Fruit fly (Drosophila melanogaster) whole organism, wandering third instar larva: ENCODE measurements around the gene smash.

Experiments used
- Abd-B ChIP-seq: fragments of >200 bp; optimal IDR thresholded peaks from 2 replicates; lab custom pipeline; 2017; ENCODE audit warnings: missing biosample characterization, missing genetic modification characterization
- CG32264 ChIP-seq: fragments of 200-800 bp; sonication (Bioruptor generic); optimal IDR thresholded peaks from 2 replicates; lab custom pipeline; 2016; ENCODE audit warnings: missing biosample characterization, missing genetic modification characterization
- CG9705 ChIP-seq: fragments of 200-800 bp; sonication (Bioruptor generic); optimal IDR thresholded peaks from 2 replicates; lab custom pipeline; 2018; ENCODE audit warnings: missing biosample characterization, mild to moderate bottlenecking, missing genetic modification characterization
- CrebA ChIP-seq: fragments of 200-800 bp; sonication (Bioruptor generic); optimal IDR thresholded peaks from 2 replicates; lab custom pipeline; 2016; ENCODE audit warnings: missing biosample characterization, mild to moderate bottlenecking, missing genetic modification characterization, borderline replicate concordance
- Dfd ChIP-seq: fragments of >200 bp; optimal IDR thresholded peaks from 2 replicates; lab custom pipeline; 2017; ENCODE audit warnings: missing biosample characterization, missing genetic modification characterization
- Dif ChIP-seq: fragments of 200-275, 200-300 bp; sonication (Bioruptor generic); optimal IDR thresholded peaks from 2 replicates; lab custom pipeline; 2018; ENCODE audit warnings: missing biosample characterization, missing genetic modification characterization; ENCODE audit not compliant: partially characterized antibody
- GATAd ChIP-seq: sonication (Bioruptor generic); optimal IDR thresholded peaks from 2 replicates; lab custom pipeline; 2016; ENCODE audit warnings: missing biosample characterization, missing genetic modification characterization
- HLH106 ChIP-seq: fragments of 200-800 bp; optimal IDR thresholded peaks from 3 replicates; lab custom pipeline; 2019; ENCODE audit warnings: missing biosample characterization, mild to moderate bottlenecking, missing genetic modification characterization, moderate library complexity
- Hnf4 ChIP-seq: fragments of 200-800 bp; sonication (Bioruptor generic); optimal IDR thresholded peaks from 2 replicates; lab custom pipeline; 2016; ENCODE audit warnings: missing biosample characterization, mild to moderate bottlenecking, missing genetic modification characterization
- Hr78 ChIP-seq: fragments of >200 bp; optimal IDR thresholded peaks from 2 replicates; lab custom pipeline; 2017; ENCODE audit warnings: missing biosample characterization, missing genetic modification characterization
- Hr83 ChIP-seq: fragments of 200-300 bp; sonication (Bioruptor generic); optimal IDR thresholded peaks from 2 replicates; lab custom pipeline; 2016; ENCODE audit warnings: missing biosample characterization, mild to moderate bottlenecking, missing genetic modification characterization, moderate library complexity; ENCODE audit not compliant: poor library complexity, severe bottlenecking
- Jra ChIP-seq: sonication (Bioruptor generic); optimal IDR thresholded peaks from 2 replicates; lab custom pipeline; 2016; ENCODE audit warnings: missing biosample characterization, missing genetic modification characterization
- Mio ChIP-seq: sonication (Bioruptor generic); optimal IDR thresholded peaks from 2 replicates; lab custom pipeline; 2016; ENCODE audit warnings: missing biosample characterization, missing genetic modification characterization
- Myc ChIP-seq: fragments of >200 bp; optimal IDR thresholded peaks from 2 replicates; lab custom pipeline; 2017
- N ChIP-seq: fragments of >200 bp; optimal IDR thresholded peaks from 2 replicates; lab custom pipeline; 2018; ENCODE audit warnings: missing biosample characterization, missing external identifiers, missing genetic modification characterization
- OdsH ChIP-seq: fragments of 200-800 bp; sonication (Bioruptor generic); optimal IDR thresholded peaks from 2 replicates; lab custom pipeline; 2016; ENCODE audit warnings: missing biosample characterization, mild to moderate bottlenecking, missing genetic modification characterization
- Rel ChIP-seq, 2 experiments: fragments of 200-800 bp; sonication (Bioruptor generic) in 1 of 2; optimal IDR thresholded peaks; 2 replicates in 1 of 2; 3 replicates in 1 of 2; lab custom pipeline; 2016 to 2019; ENCODE audit warnings: mild to moderate bottlenecking in 2 of 2, missing biosample characterization in 2 of 2, missing genetic modification characterization in 2 of 2, moderate library complexity in 1 of 2
- Sp1 ChIP-seq: fragments of 200-800 bp; sonication (Bioruptor generic); optimal IDR thresholded peaks from 3 replicates; lab custom pipeline; 2019; ENCODE audit warnings: missing biosample characterization, mild to moderate bottlenecking, missing genetic modification characterization, moderate library complexity
- Vsx2 ChIP-seq: fragments of 200-300, 225-300 bp; sonication (Bioruptor generic); optimal IDR thresholded peaks from 2 replicates; lab custom pipeline; 2018; ENCODE audit warnings: missing biosample characterization, missing genetic modification characterization; ENCODE audit not compliant: partially characterized antibody
- br ChIP-seq: fragments of 200-800 bp; sonication (Bioruptor generic); optimal IDR thresholded peaks from 2 replicates; lab custom pipeline; 2016; ENCODE audit warnings: missing biosample characterization, missing genetic modification characterization
- brk ChIP-seq: fragments of 200-800 bp; sonication (Bioruptor generic); optimal IDR thresholded peaks from 2 replicates; lab custom pipeline; 2016; ENCODE audit warnings: missing biosample characterization, mild to moderate bottlenecking, missing genetic modification characterization
- dl ChIP-seq, 2 experiments: fragments of 175-275, 200-275 bp in 1 of 2; fragments of 200-275 bp in 1 of 2; sonication (Bioruptor generic); optimal IDR thresholded peaks; lab custom pipeline; 2018; ENCODE audit warnings: mild to moderate bottlenecking in 2 of 2, missing biosample characterization in 2 of 2, missing genetic modification characterization in 2 of 2, moderate library complexity in 2 of 2; ENCODE audit not compliant: partially characterized antibody in 2 of 2, insufficient read depth in 1 of 2
- dmrt93B ChIP-seq: fragments of 200-800 bp; sonication (Bioruptor generic); optimal IDR thresholded peaks from 2 replicates; lab custom pipeline; 2018; ENCODE audit warnings: missing biosample characterization, mild to moderate bottlenecking, missing genetic modification characterization
- dsf ChIP-seq: sonication (Bioruptor generic); optimal IDR thresholded peaks from 2 replicates; lab custom pipeline; 2016; ENCODE audit warnings: missing biosample characterization, missing genetic modification characterization, borderline replicate concordance
- ey ChIP-seq: fragments of 200-800 bp; sonication (Bioruptor generic); optimal IDR thresholded peaks from 2 replicates; lab custom pipeline; 2016; ENCODE audit warnings: missing biosample characterization, missing genetic modification characterization
- foxo ChIP-seq, 2 experiments: fragments of 200-800 bp; sonication (Bioruptor generic); optimal IDR thresholded peaks; 2 replicates in 1 of 2; 3 replicates in 1 of 2; lab custom pipeline; 2016 to 2017; ENCODE audit warnings: missing biosample characterization in 2 of 2, missing genetic modification characterization in 2 of 2
- fru ChIP-seq: fragments of 200-800 bp; sonication (Bioruptor generic); optimal IDR thresholded peaks from 3 replicates; lab custom pipeline; 2016; ENCODE audit warnings: missing biosample characterization, mild to moderate bottlenecking, missing genetic modification characterization
- h ChIP-seq: fragments of 200-800 bp; sonication (Bioruptor generic); optimal IDR thresholded peaks from 3 replicates; lab custom pipeline; 2016; ENCODE audit warnings: missing biosample characterization, mild to moderate bottlenecking, missing genetic modification characterization
- jim ChIP-seq: fragments of 175-275, 200-325 bp; sonication (Bioruptor generic); optimal IDR thresholded peaks from 2 replicates; lab custom pipeline; 2016; ENCODE audit warnings: missing biosample characterization, mild to moderate bottlenecking, missing genetic modification characterization
- lola ChIP-seq: fragments of >200 bp; optimal IDR thresholded peaks from 2 replicates; lab custom pipeline; 2017; ENCODE audit warnings: missing biosample characterization, missing genetic modification characterization
- pan ChIP-seq: fragments of >200 bp; optimal IDR thresholded peaks from 2 replicates; lab custom pipeline; 2017
- psq ChIP-seq: fragments of 200-800 bp; sonication (Bioruptor generic); optimal IDR thresholded peaks from 3 replicates; lab custom pipeline; 2017; ENCODE audit warnings: missing biosample characterization, mild to moderate bottlenecking, missing genetic modification characterization, moderate library complexity
- rgr ChIP-seq: fragments of 200-800 bp; sonication (Bioruptor generic); optimal IDR thresholded peaks from 3 replicates; lab custom pipeline; 2016; ENCODE audit warnings: missing biosample characterization, mild to moderate bottlenecking, missing genetic modification characterization
- sage ChIP-seq: fragments of 200-800 bp; sonication (Bioruptor generic); optimal IDR thresholded peaks from 2 replicates; lab custom pipeline; 2016; ENCODE audit warnings: missing biosample characterization, mild to moderate bottlenecking, missing genetic modification characterization
- sv ChIP-seq: fragments of 200-800 bp; sonication (Bioruptor generic); optimal IDR thresholded peaks from 3 replicates; lab custom pipeline; 2016; ENCODE audit warnings: missing biosample characterization, missing genetic modification characterization
- tai ChIP-seq: sonication (Bioruptor generic); optimal IDR thresholded peaks from 2 replicates; lab custom pipeline; 2016; ENCODE audit warnings: missing biosample characterization, missing genetic modification characterization
- usp ChIP-seq: fragments of >200 bp; optimal IDR thresholded peaks from 2 replicates; lab custom pipeline; 2017; ENCODE audit warnings: missing biosample characterization, missing genetic modification characterization
- woc ChIP-seq: sonication (Bioruptor generic); optimal IDR thresholded peaks from 2 replicates; lab custom pipeline; 2016; ENCODE audit warnings: missing biosample characterization, mild to moderate bottlenecking, missing genetic modification characterization

The smash gene

dm6 chr3R:4658991-4659933 is at the start of gene smash:
Gene smash (plus strand): TSS chr3R:4659579.
- TF ChIP-seq ey (GFP tag; lab: Kevin White, UChicago): peak; percentile 38
- TF ChIP-seq usp (GFP tag; lab: Kevin White, UChicago): no peak
- TF ChIP-seq foxo (GFP tag; optimal IDR thresholded peaks at IDR 0.05; lab: Kevin White, UChicago): peak in 1 of 2 experiments; percentile 54
- no peak for TF ChIP-seq Dfd (GFP tag; lab: Kevin White, UChicago)
- TF ChIP-seq HLH106 (tag; lab: Kevin White, UChicago): peak; percentile 8
- peak; percentile 75 for TF ChIP-seq Vsx2 (GFP tag; lab: Kevin White, UChicago)
- TF ChIP-seq CG32264 (GFP tag; lab: Kevin White, UChicago): no peak
- TF ChIP-seq CG9705: no peak
- no peak for TF ChIP-seq pan (lab: Kevin White, UChicago)
- peak; percentile 37 for TF ChIP-seq Hnf4
- peak; percentile 52 for TF ChIP-seq OdsH (GFP tag; lab: Kevin White, UChicago)
- no peak for TF ChIP-seq Abd-B
- peak; percentile 31 for TF ChIP-seq brk (GFP tag; lab: Kevin White, UChicago)
- TF ChIP-seq Mio (GFP tag; lab: Kevin White, UChicago): peak; percentile 26
- TF ChIP-seq rgr (GFP tag; lab: Kevin White, UChicago): peak; percentile 71
- peak; percentile 41 for TF ChIP-seq Myc
- TF ChIP-seq Sp1 (GFP tag; lab: Kevin White, UChicago): peak; percentile 53
- peak; percentile 56 for TF ChIP-seq Jra (GFP tag; lab: Kevin White, UChicago)
- peak; percentile 47 for TF ChIP-seq psq
- no peak for TF ChIP-seq tai (GFP tag; lab: Kevin White, UChicago)
- no peak for TF ChIP-seq Rel (GFP tag; optimal IDR thresholded peaks at IDR 0.05; lab: Kevin White, UChicago)
- peak; percentile 89 for TF ChIP-seq Rel (tag; optimal IDR thresholded peaks at IDR 0.05; lab: Kevin White, UChicago)
- TF ChIP-seq Hr78: no peak
- peak in 1 of 2 experiments; percentile 34 for TF ChIP-seq dl (GFP tag; optimal IDR thresholded peaks at IDR 0.05; lab: Kevin White, UChicago; ENCODE audit: insufficient read depth in 1 of 2, partially characterized antibody in 2 of 2)
- TF ChIP-seq N (GFP tag; lab: Kevin White, UChicago): peak; percentile 31
- peak; percentile 51 for TF ChIP-seq br (GFP tag; lab: Kevin White, UChicago)
- peak; percentile 56 for TF ChIP-seq h (GFP tag; lab: Kevin White, UChicago)
- peak; percentile 80 for TF ChIP-seq jim (GFP tag; lab: Kevin White, UChicago)
- TF ChIP-seq Hr83 (GFP tag; lab: Kevin White, UChicago): peak; percentile 78
- peak; percentile 4 for TF ChIP-seq sage
- no peak for TF ChIP-seq dmrt93B
- peak; percentile 76 for TF ChIP-seq Dif (GFP tag; lab: Kevin White, UChicago)
- TF ChIP-seq GATAd: no peak
- TF ChIP-seq CrebA (GFP tag; lab: Kevin White, UChicago): no peak
- peak; percentile 28 for TF ChIP-seq sv (GFP tag; lab: Kevin White, UChicago)
- no peak for TF ChIP-seq dsf
- TF ChIP-seq fru (GFP tag; lab: Kevin White, UChicago): no peak
- no peak for TF ChIP-seq lola (GFP tag; lab: Kevin White, UChicago)
- TF ChIP-seq woc (GFP tag; lab: Kevin White, UChicago): no peak

DNA sequence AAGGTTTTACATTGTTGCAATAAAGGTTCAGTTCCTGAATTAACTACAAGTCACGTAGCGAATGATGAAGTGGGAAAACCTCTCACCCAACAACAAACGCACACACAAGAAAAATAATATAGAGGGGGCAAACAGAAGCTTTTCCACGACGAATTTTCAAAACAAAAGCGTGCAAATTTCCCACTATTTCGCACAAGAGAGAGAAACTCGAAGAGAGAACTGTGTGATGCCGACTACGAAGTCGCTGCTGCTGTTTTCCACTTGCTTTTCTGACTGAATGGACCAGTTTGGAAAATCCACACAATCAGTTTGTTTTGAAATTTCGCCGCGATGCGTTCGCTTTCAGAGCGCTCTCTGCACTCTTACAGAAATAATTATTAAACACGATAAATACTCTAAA is 46.8 kb upstream of the smash start, which contains the start of gene 5-HT2A:
Gene 5-HT2A (plus strand): TSS at position 301 of the 400 bp plus-strand sequence.
- TF ChIP-seq Hr83 (GFP tag; lab: Kevin White, UChicago): no peak
- no peak for TF ChIP-seq CG32264 (GFP tag; lab: Kevin White, UChicago)
- no peak for TF ChIP-seq Hnf4
- TF ChIP-seq Sp1 (GFP tag; lab: Kevin White, UChicago): no peak
- TF ChIP-seq tai (GFP tag; lab: Kevin White, UChicago): no peak
- TF ChIP-seq dl (GFP tag; optimal IDR thresholded peaks at IDR 0.05; lab: Kevin White, UChicago; ENCODE audit: insufficient read depth in 1 of 2, partially characterized antibody in 2 of 2): no peak
- no peak for TF ChIP-seq OdsH (GFP tag; lab: Kevin White, UChicago)
